Worm (Caenorhabditis elegans): ENCODE data around the gene T05A8.8.

DNA sequence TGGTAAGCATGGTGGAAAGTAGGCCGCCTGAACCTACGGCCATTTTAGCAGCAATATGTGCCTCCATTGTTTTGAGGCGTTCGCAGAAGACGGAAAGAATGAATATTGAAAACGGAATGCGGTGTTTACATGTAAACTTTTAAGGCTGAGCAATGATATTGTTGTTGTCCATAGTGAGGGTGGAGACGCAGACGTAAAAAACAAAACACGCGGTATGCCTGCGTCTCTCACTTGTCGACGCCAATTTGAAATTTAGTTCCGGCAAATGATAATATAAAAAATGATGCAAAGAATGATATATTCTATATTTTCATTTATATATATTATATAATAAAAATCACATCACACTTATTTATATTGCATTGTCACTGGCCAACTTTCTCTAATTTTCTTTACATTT is 28.6 kb upstream of the T05A8.8 start, which contains the start of gene Y47G7B.2:
- no peak for TF ChIP-seq pha-4 (tag; optimal IDR thresholded peaks at IDR 0.05)
- no peak for TF ChIP-seq snpc-4 (GFP tag; optimal IDR thresholded peaks at IDR 0.05)
- no peak for TF ChIP-seq snpc-4 (tag; optimal IDR thresholded peaks at IDR 0.05)
- no peak for TF ChIP-seq ama-1 (optimal IDR thresholded peaks at IDR 0.05)
- no peak for TF ChIP-seq ama-1 (GFP tag; optimal IDR thresholded peaks at IDR 0.05)
- TF ChIP-seq egl-44 (GFP tag; IDR thresholded peaks at IDR 0.05) = no peak
- no peak for TF ChIP-seq nfya-1 (tag; optimal IDR thresholded peaks at IDR 0.05; ENCODE audit: borderline replicate concordance, insufficient read depth)
- no peak for TF ChIP-seq sptf-2 (GFP tag; optimal IDR thresholded peaks at IDR 0.05)

All from whole organism, young adult.